Worm (Caenorhabditis elegans) whole organism, L4 larva: ENCODE results near the gene pdi-6.

Experiments
- F26F4.8 ChIP-seq: fragments of 200-800 bp; sonication (Bioruptor generic); conservative IDR thresholded peaks from 2 replicates; pipeline ENCODE4 v1.3.6; 2022; ENCODE audit warnings: missing genetic modification characterization, missing compliant biosample characterization
- F49E8.2 ChIP-seq: sonication (generic microtip); optimal IDR thresholded peaks from 2 replicates; lab custom pipeline; 2016; ENCODE audit warnings: missing compliant biosample characterization, mild to moderate bottlenecking, missing genetic modification characterization, borderline replicate concordance
- Y105C5A.15 ChIP-seq: fragments of 200-800 bp; sonication (Bioruptor generic); IDR thresholded peaks from 2 replicates; pipeline ENCODE4 v1.3.6; 2022; ENCODE audit warnings: missing genetic modification characterization, missing compliant biosample characterization
- Y48G9A.11 ChIP-seq: fragments of 200-800 bp; sonication (Bioruptor generic); IDR thresholded peaks from 2 replicates; pipeline ENCODE4 v1.3.6; 2022; ENCODE audit warnings: missing genetic modification reagents, missing genetic modification characterization, missing compliant biosample characterization
- Y5F2A.4 ChIP-seq: fragments of 200-800 bp; sonication (Bioruptor generic); optimal IDR thresholded peaks from 2 replicates; lab custom pipeline; 2018; ENCODE audit warnings: mild to moderate bottlenecking, missing genetic modification characterization, missing compliant biosample characterization
- ZK337.2 ChIP-seq: fragments of 200-800 bp; sonication (Bioruptor generic); IDR thresholded peaks from 2 replicates; pipeline ENCODE4 v1.3.6; 2022; ENCODE audit warnings: missing genetic modification reagents, missing genetic modification characterization, missing compliant biosample characterization
- aha-1 ChIP-seq: fragments of 150-350 bp; peaks from one replicate; lab custom pipeline; 2014; ENCODE audit warnings: missing biosample characterization, missing genetic modification characterization
- aly-2 ChIP-seq: sonication (generic microtip); optimal IDR thresholded peaks from 2 replicates; lab custom pipeline; 2018; ENCODE audit warnings: missing biosample characterization, missing genetic modification characterization
- attf-4 ChIP-seq: sonication (generic microtip); optimal IDR thresholded peaks from 3 replicates; lab custom pipeline; 2017; ENCODE audit warnings: missing biosample characterization, missing genetic modification characterization
- ceh-20 ChIP-seq: fragments of 200-800 bp; sonication (Bioruptor generic); IDR thresholded peaks from 2 replicates; pipeline ENCODE4 v1.3.6; 2022; ENCODE audit warnings: missing genetic modification reagents, missing genetic modification characterization, missing compliant biosample characterization
- ceh-32 ChIP-seq: sonication (generic microtip); optimal IDR thresholded peaks from 2 replicates; lab custom pipeline; 2016; ENCODE audit warnings: mild to moderate bottlenecking, missing genetic modification characterization, missing compliant biosample characterization; ENCODE audit not compliant: poor library complexity
- ceh-82 ChIP-seq: sonication (generic microtip); optimal IDR thresholded peaks from 2 replicates; lab custom pipeline; 2017; ENCODE audit warnings: missing biosample characterization, missing genetic modification characterization
- daf-12 ChIP-seq: fragments of 150-350 bp; optimal IDR thresholded peaks from 2 replicates; lab custom pipeline; 2014; ENCODE audit warnings: missing biosample characterization, missing genetic modification reagents, missing genetic modification characterization
- daf-8 ChIP-seq: fragments of 200-800 bp; sonication (Bioruptor generic); IDR thresholded peaks from 2 replicates; pipeline ENCODE4 v1.3.6; 2022; ENCODE audit warnings: missing genetic modification characterization, missing compliant biosample characterization
- dmd-6 ChIP-seq: fragments of 200-800 bp; sonication (Bioruptor generic); IDR thresholded peaks from 2 replicates; pipeline ENCODE4 v1.3.6; 2022; ENCODE audit warnings: missing genetic modification reagents, missing genetic modification characterization, missing compliant biosample characterization
- duxl-1 ChIP-seq: sonication (generic microtip); optimal IDR thresholded peaks from 2 replicates; lab custom pipeline; 2016; ENCODE audit warnings: mild to moderate bottlenecking, missing genetic modification characterization, moderate library complexity, missing compliant biosample characterization; ENCODE audit not compliant: poor library complexity
- dve-1 ChIP-seq: sonication (generic microtip); optimal IDR thresholded peaks from 2 replicates; lab custom pipeline; 2017; ENCODE audit warnings: antibody characterized with exemption, mild to moderate bottlenecking, missing genetic modification characterization, missing compliant biosample characterization; ENCODE audit not compliant: insufficient read depth
- egl-27 ChIP-seq: sonication (generic microtip); optimal IDR thresholded peaks from 3 replicates; lab custom pipeline; 2017; ENCODE audit warnings: missing biosample characterization, missing genetic modification reagents, missing genetic modification characterization
- egl-43 ChIP-seq: fragments of 200-800 bp; sonication (Bioruptor generic); IDR thresholded peaks from 2 replicates; pipeline ENCODE4 v1.3.6; 2022; ENCODE audit warnings: missing genetic modification reagents, missing genetic modification characterization, missing compliant biosample characterization
- hlh-11 ChIP-seq: fragments of 200-800 bp; sonication (Bioruptor generic); optimal IDR thresholded peaks from 2 replicates; lab custom pipeline; 2018; ENCODE audit warnings: mild to moderate bottlenecking, missing genetic modification characterization, missing compliant biosample characterization
- hlh-30 ChIP-seq: sonication (generic microtip); optimal IDR thresholded peaks from 2 replicates; lab custom pipeline; 2017; ENCODE audit warnings: antibody characterized with exemption, mild to moderate bottlenecking, missing genetic modification characterization, missing compliant biosample characterization; ENCODE audit not compliant: insufficient read depth
- lim-7 ChIP-seq: fragments of 200-800 bp; sonication (Bioruptor generic); IDR thresholded peaks from 2 replicates; pipeline ENCODE4 v1.3.6; 2022; ENCODE audit warnings: missing genetic modification characterization, missing compliant biosample characterization
- lin-13 ChIP-seq: fragments of 150-350 bp; optimal IDR thresholded peaks from 2 replicates; lab custom pipeline; 2014; ENCODE audit warnings: missing biosample characterization, missing genetic modification reagents, missing genetic modification characterization
- lin-15B ChIP-seq: fragments of 150-350 bp; sonication (generic microtip); optimal IDR thresholded peaks from 3 replicates; lab custom pipeline; 2014; ENCODE audit warnings: missing biosample characterization, missing genetic modification characterization
- lin-39 ChIP-seq: fragments of 150-350 bp; optimal IDR thresholded peaks from 2 replicates; lab custom pipeline; 2014; ENCODE audit warnings: missing biosample characterization, missing genetic modification reagents, missing genetic modification characterization
- lir-3 ChIP-seq: sonication (generic microtip); optimal IDR thresholded peaks from 2 replicates; lab custom pipeline; 2016; ENCODE audit warnings: mild to moderate bottlenecking, missing genetic modification characterization, missing compliant biosample characterization
- mes-2 ChIP-seq: sonication (generic microtip); optimal IDR thresholded peaks from 2 replicates; lab custom pipeline; 2016; ENCODE audit warnings: missing genotype, mild to moderate bottlenecking, missing genetic modification characterization, missing compliant biosample characterization; ENCODE audit not compliant: poor library complexity, severe bottlenecking
- mxl-2 ChIP-seq: fragments of 200-800 bp; sonication (Bioruptor generic); conservative IDR thresholded peaks from 2 replicates; pipeline ENCODE4 v1.3.6; 2022; ENCODE audit warnings: missing genetic modification reagents, missing genetic modification characterization, missing compliant biosample characterization
- nhr-111 ChIP-seq: fragments of 200-800 bp; sonication (Bioruptor generic); optimal IDR thresholded peaks from 2 replicates; lab custom pipeline; 2018; ENCODE audit warnings: mild to moderate bottlenecking, missing genetic modification characterization, missing compliant biosample characterization
- nhr-237 ChIP-seq: sonication (generic microtip); optimal IDR thresholded peaks from 2 replicates; lab custom pipeline; 2017; ENCODE audit warnings: missing biosample characterization, missing genetic modification characterization
- nhr-25 ChIP-seq: sonication (generic microtip); optimal IDR thresholded peaks from 2 replicates; lab custom pipeline; 2017; ENCODE audit warnings: missing genetic modification characterization, mild to moderate bottlenecking, missing compliant biosample characterization, antibody characterized with exemption, moderate library complexity, borderline replicate concordance; ENCODE audit not compliant: insufficient read depth
- nhr-28 ChIP-seq: fragments of 150-350 bp; optimal IDR thresholded peaks from 2 replicates; lab custom pipeline; 2014; ENCODE audit warnings: missing biosample characterization, missing genetic modification characterization
- nhr-6 ChIP-seq: fragments of 150-350 bp; optimal IDR thresholded peaks from 2 replicates; lab custom pipeline; 2014; ENCODE audit warnings: missing biosample characterization, missing genetic modification characterization
- pqm-1 ChIP-seq: sonication (generic microtip); optimal IDR thresholded peaks from 2 replicates; lab custom pipeline; 2017; ENCODE audit warnings: missing biosample characterization, missing genetic modification characterization
- rbr-2 ChIP-seq: sonication (generic microtip); optimal IDR thresholded peaks from 2 replicates; lab custom pipeline; 2016; ENCODE audit warnings: missing genotype, missing genetic modification characterization, missing compliant biosample characterization
- skn-1 ChIP-seq: fragments of 150-350 bp; optimal IDR thresholded peaks from 2 replicates; lab custom pipeline; 2014; ENCODE audit warnings: missing biosample characterization, missing genetic modification characterization
- snpc-1.2 ChIP-seq: fragments of 200-800 bp; sonication (Bioruptor generic); IDR thresholded peaks from 2 replicates; pipeline ENCODE4 v1.3.6; 2022; ENCODE audit warnings: missing genetic modification reagents, missing genetic modification characterization, missing compliant biosample characterization
- snpc-4 ChIP-seq: fragments of 150-350 bp; optimal IDR thresholded peaks from 2 replicates; lab custom pipeline; 2014; ENCODE audit warnings: missing biosample characterization, missing genetic modification characterization
- spr-3 ChIP-seq: fragments of 200-800 bp; sonication (Bioruptor generic); optimal IDR thresholded peaks from 2 replicates; lab custom pipeline; 2018; ENCODE audit warnings: mild to moderate bottlenecking, missing genetic modification characterization, missing compliant biosample characterization
- tra-1 ChIP-seq: fragments of 200-800 bp; sonication (Bioruptor generic); IDR thresholded peaks from 2 replicates; pipeline ENCODE4 v1.3.6; 2022; ENCODE audit warnings: missing genetic modification reagents, missing genetic modification characterization, missing compliant biosample characterization
- unc-62 ChIP-seq, 3 experiments: fragments of 150-350 bp in 1 of 3; sonication (generic microtip); optimal IDR thresholded peaks in 2 of 3; peaks in 1 of 3; 1 replicate in 1 of 3; 2 replicates in 2 of 3; lab custom pipeline; 2014 to 2017; ENCODE audit warnings: missing biosample characterization in 3 of 3, missing genetic modification characterization in 3 of 3, missing genetic modification reagents in 3 of 3, missing genotype in 1 of 3
- ztf-7 ChIP-seq: fragments of 150-350 bp; optimal IDR thresholded peaks from 2 replicates; lab custom pipeline; 2014; ENCODE audit warnings: missing biosample characterization, missing genetic modification characterization

The pdi-6 gene

ce11 chrX:7068400-7068799 lies at the start of gene pdi-6 (continued):
- peak; percentile 94 for TF ChIP-seq lin-13 (GFP tag; lab: Kevin White, UChicago)
- no peak for TF ChIP-seq Y5F2A.4 (GFP tag; lab: Kevin White, UChicago)
- no peak for TF ChIP-seq nhr-237 (tag; lab: Kevin White, UChicago)
- TF ChIP-seq, all 104 proteins: peak for 55

- TF ChIP-seq ceh-82 (no peak), unc-62 (GFP tag; optimal IDR thresholded peaks at IDR 0.05 in 1 of 2; lab: Kevin White, UChicago) (peak in 1 of 2 experiments; percentile 23), unc-62 (tag; optimal IDR thresholded peaks at IDR 0.05; lab: Kevin White, UChicago) (no peak), attf-4 (no peak), ceh-32 (tag; lab: Kevin White, UChicago) (no peak), Y105C5A.15 (GFP tag; lab: Robert Waterston, UW) (no peak), F26F4.8 (no peak), snpc-1.2 (no peak), Y48G9A.11 (GFP tag; lab: Robert Waterston, UW) (no peak)
Measured at ce11 chrX:7116896-7117295, 48.5 kb upstream of the pdi-6 start, which contains the start of gene hen-1. hen-1 (minus strand) TSS chrX:7116996.

- no peak for TF ChIP-seq egl-27
- TF ChIP-seq lim-7 (GFP tag; lab: Robert Waterston, UW) = no peak
- TF ChIP-seq hlh-11 (tag; lab: Kevin White, UChicago) = no peak
- TF ChIP-seq nhr-6 (tag; lab: Kevin White, UChicago) = no peak
- TF ChIP-seq nhr-25 (tag; lab: Kevin White, UChicago) = no peak
- no peak for TF ChIP-seq lin-15B (tag; lab: Kevin White, UChicago)
- TF ChIP-seq nhr-237 (tag; lab: Kevin White, UChicago) = no peak
- TF ChIP-seq skn-1 (tag; lab: Kevin White, UChicago) = no peak
- no peak for TF ChIP-seq tra-1 (GFP tag; lab: Robert Waterston, UW)
- no peak for TF ChIP-seq lir-3 (tag; lab: Kevin White, UChicago)
- no peak for TF ChIP-seq lin-39 (tag; lab: Kevin White, UChicago)
- no peak for TF ChIP-seq egl-43 (GFP tag; lab: Robert Waterston, UW)
- no peak for TF ChIP-seq dmd-6
- no peak for TF ChIP-seq dve-1 (tag; lab: Kevin White, UChicago)
- no peak for TF ChIP-seq ZK337.2 (GFP tag; lab: Robert Waterston, UW)
- TF ChIP-seq F49E8.2 (tag; lab: Kevin White, UChicago) = no peak
Measured at ce11 chrX:7112589-7112988, 44.2 kb upstream of the pdi-6 start, which contains the start of gene C36B7.1. C36B7.1 (plus strand) TSS chrX:7112889.

- TF ChIP-seq mes-2 (tag; lab: Kevin White, UChicago) = no peak
- TF ChIP-seq aha-1 (tag; lab: Kevin White, UChicago) = peak; percentile 22
Measured at ce11 chrX:7106103-7106502, 37.7 kb upstream of the pdi-6 start, which contains the start of gene C36B7.2. C36B7.2 (plus strand) TSS chrX:7106403.

ce11 chrX:7101477-7101876 lies 33.1 kb upstream of the pdi-6 start, which contains the start of gene C36B7.3:
C36B7.3 (plus strand) TSS chrX:7101777.
- TF ChIP-seq lin-39 (tag; lab: Kevin White, UChicago) = no peak

ce11 chrX:7100290-7100689 lies 31.9 kb upstream of the pdi-6 start, which contains the start of gene C36B7.6:
C36B7.6 (minus strand) TSS chrX:7100338.
- TF ChIP-seq pqm-1 (peak; percentile 17), aly-2 (tag; lab: Kevin White, UChicago) (no peak), tra-1 (GFP tag; lab: Robert Waterston, UW) (no peak), snpc-4 (tag; lab: Kevin White, UChicago) (no peak), spr-3 (no peak), daf-8 (GFP tag; lab: Robert Waterston, UW) (no peak), egl-43 (GFP tag; lab: Robert Waterston, UW) (no peak), lin-15B (tag; lab: Kevin White, UChicago) (no peak), nhr-111 (no peak), lir-3 (tag; lab: Kevin White, UChicago) (no peak), rbr-2 (tag; lab: Kevin White, UChicago) (no peak), nhr-28 (tag; lab: Kevin White, UChicago) (peak; percentile 55), duxl-1 (tag; lab: Kevin White, UChicago) (no peak), daf-12 (tag; lab: Kevin White, UChicago) (no peak), mxl-2 (GFP tag; lab: Robert Waterston, UW) (no peak), ztf-7 (tag; lab: Kevin White, UChicago) (no peak), hlh-30 (tag; lab: Kevin White, UChicago) (peak; percentile 43), ceh-20 (GFP tag; lab: Robert Waterston, UW) (no peak)
